Fruit fly (Drosophila melanogaster): ENCODE measurements around the gene RnrL.

Gene RnrL

dm6 chr2L:10321612-10322011 is 6.1 kb downstream of the RnrL start:
- no peak for TF ChIP-seq cnc (optimal IDR thresholded peaks at IDR 0.05)
- TF ChIP-seq CG12768 (GFP tag; optimal IDR thresholded peaks at IDR 0.05) = peak; percentile 97
- TF ChIP-seq CG11617 (GFP tag; optimal IDR thresholded peaks at IDR 0.05) = peak; percentile 36
- TF ChIP-seq cic (GFP tag; optimal IDR thresholded peaks at IDR 0.05) = peak; percentile 90
- no peak for TF ChIP-seq Hr96 (GFP tag; optimal IDR thresholded peaks at IDR 0.05)
- peak; percentile 47 for TF ChIP-seq toe (GFP tag; optimal IDR thresholded peaks at IDR 0.05)
- peak; percentile 99 for TF ChIP-seq kay (GFP tag; ENCODE audit: borderline replicate concordance)
- no peak for TF ChIP-seq CG5204 (GFP tag; optimal IDR thresholded peaks at IDR 0.05)
- TF ChIP-seq CG7101 (tag; optimal IDR thresholded peaks at IDR 0.05) = peak; percentile 25
- no peak for TF ChIP-seq CG7045 (GFP tag; optimal IDR thresholded peaks at IDR 0.05)
- TF ChIP-seq CG33017 (tag; optimal IDR thresholded peaks at IDR 0.05) = peak; percentile 82
- no peak for TF ChIP-seq pad (GFP tag; optimal IDR thresholded peaks at IDR 0.05)
- no peak for TF ChIP-seq Crg-1 (GFP tag; optimal IDR thresholded peaks at IDR 0.05)
- peak; percentile 48 for TF ChIP-seq ovo (GFP tag; optimal IDR thresholded peaks at IDR 0.05)
- TF ChIP-seq tj (GFP tag; optimal IDR thresholded peaks at IDR 0.05) = peak; percentile 45
- peak; percentile 70 for TF ChIP-seq bab1 (GFP tag; optimal IDR thresholded peaks at IDR 0.05)
- TF ChIP-seq Clk (GFP tag; optimal IDR thresholded peaks at IDR 0.05) = no peak
- TF ChIP-seq Mnt (GFP tag; optimal IDR thresholded peaks at IDR 0.05) = peak; percentile 47
- TF ChIP-seq CG1620 (GFP tag; optimal IDR thresholded peaks at IDR 0.05) = no peak
- TF ChIP-seq CG14711 (tag; optimal IDR thresholded peaks at IDR 0.05) = peak; percentile 17

DNA sequence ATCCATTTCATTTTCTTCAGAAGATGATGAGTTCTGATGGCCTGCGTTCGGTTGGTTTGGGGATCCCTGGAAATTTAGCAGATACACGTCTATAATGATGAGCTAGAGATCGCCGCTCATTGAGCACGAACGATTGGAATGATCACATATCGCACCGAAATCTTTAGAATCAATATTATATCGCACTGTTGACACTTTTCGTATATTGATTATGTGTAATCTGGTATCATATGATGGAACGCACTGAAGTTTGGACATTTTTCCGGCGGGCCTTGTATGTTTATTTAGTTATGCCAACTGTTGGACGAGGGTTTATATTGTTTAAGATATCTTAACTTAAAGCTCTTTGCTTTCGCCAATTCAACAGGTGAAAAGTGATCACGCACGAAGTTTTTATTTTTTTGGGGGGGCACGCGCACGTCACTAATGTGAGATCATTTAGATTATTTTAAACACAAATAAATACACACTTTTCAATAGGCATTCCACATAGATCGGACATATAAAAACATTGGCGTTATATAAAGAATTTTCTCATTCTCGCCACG is 6.6 kb downstream of the RnrL start:
- no peak for TF ChIP-seq CG12768 (GFP tag; optimal IDR thresholded peaks at IDR 0.05)
- peak; percentile 6 for TF ChIP-seq CG14711 (tag; optimal IDR thresholded peaks at IDR 0.05)
- no peak for TF ChIP-seq CG5204 (GFP tag; optimal IDR thresholded peaks at IDR 0.05)
- TF ChIP-seq Hr96 (GFP tag; optimal IDR thresholded peaks at IDR 0.05) = no peak
- no peak for TF ChIP-seq CG11617 (GFP tag; optimal IDR thresholded peaks at IDR 0.05)

- TF ChIP-seq kay (GFP tag; ENCODE audit: borderline replicate concordance) = peak; percentile 93
- TF ChIP-seq cic (GFP tag; optimal IDR thresholded peaks at IDR 0.05) = peak; percentile 64
- no peak for TF ChIP-seq Mnt (GFP tag; optimal IDR thresholded peaks at IDR 0.05)
Observed at dm6 chr2L:10320174-10320775, 7.5 kb downstream of the RnrL start.

DNA sequence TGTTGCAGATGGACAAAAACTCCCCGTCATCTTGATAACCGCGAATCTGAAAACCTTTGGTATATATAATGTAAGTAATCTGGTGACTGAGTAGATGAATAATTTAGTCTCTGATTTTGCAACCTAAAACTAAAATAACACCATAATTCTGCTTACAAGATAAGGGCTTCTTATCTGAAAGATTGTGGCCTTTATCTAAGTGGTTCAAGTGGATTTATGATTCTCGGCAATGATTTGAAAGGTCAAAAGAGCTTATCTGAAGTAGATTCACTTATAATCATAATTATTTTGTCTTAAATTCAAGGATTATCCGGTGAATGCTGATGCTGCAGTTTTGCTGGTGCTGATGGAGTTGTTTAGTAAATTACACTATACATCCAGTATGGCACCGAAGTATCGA is 11.9 kb downstream of the RnrL start:
- no peak for TF ChIP-seq CG5204 (GFP tag; optimal IDR thresholded peaks at IDR 0.05)
- TF ChIP-seq kay (GFP tag; ENCODE audit: borderline replicate concordance) = peak; percentile 88

DNA sequence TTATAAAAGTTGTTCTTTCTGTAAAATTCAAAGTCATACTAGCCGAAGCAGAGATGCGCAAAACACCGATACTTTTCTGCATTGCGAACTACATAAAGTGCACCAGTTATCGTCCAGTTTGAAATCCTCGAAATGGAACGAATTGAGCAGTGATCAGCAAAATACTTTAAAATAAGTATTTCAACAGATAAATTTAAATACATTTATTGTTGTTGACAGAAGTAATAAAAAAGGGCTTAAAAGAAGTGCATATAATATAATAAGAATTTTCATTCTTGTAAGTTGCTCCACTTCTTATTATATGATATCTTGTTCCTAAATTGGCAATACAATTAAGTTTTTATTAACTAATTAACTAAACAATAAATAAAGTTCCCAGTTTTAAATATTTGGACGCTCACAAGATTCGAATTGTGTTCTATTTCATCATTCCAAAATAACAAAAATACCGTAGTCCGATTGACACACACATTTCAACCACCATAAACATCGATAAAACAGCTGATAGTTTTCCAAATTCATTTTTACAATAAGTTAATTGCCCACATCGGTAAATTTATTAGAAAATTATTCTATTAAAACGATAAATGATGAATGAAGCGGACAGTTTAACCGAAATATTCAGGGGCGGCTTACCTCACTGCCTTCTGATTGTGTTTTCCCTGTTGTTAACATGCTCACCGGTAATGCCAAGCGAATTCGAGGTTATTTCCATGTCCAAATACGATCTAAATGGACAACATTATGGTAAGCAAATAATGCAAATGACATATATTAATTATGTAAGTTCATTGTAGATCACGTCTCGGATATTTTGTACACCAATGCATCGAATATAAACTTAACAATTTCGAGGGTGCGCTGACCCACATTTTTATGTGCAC is 13.2 kb downstream of the RnrL start, which contains the start of the genes Usp14 and CG4972:
Usp14 (minus strand) TSS at position 70 of the 884 bp plus-strand sequence.
CG4972 (plus strand) TSS at position 466 of the 884 bp plus-strand sequence.
- TF ChIP-seq CG7101 (tag; optimal IDR thresholded peaks at IDR 0.05) (no peak), bab1 (GFP tag; optimal IDR thresholded peaks at IDR 0.05) (no peak), CG1620 (GFP tag; optimal IDR thresholded peaks at IDR 0.05) (peak; percentile 37), Crg-1 (GFP tag; optimal IDR thresholded peaks at IDR 0.05) (no peak), ovo (GFP tag; optimal IDR thresholded peaks at IDR 0.05) (no peak), CG11617 (GFP tag; optimal IDR thresholded peaks at IDR 0.05) (peak; percentile 19), kay (GFP tag; ENCODE audit: borderline replicate concordance) (peak; percentile 74), CG5204 (GFP tag; optimal IDR thresholded peaks at IDR 0.05) (no peak), Mnt (GFP tag; optimal IDR thresholded peaks at IDR 0.05) (no peak), CG12768 (GFP tag; optimal IDR thresholded peaks at IDR 0.05) (no peak), pad (GFP tag; optimal IDR thresholded peaks at IDR 0.05) (no peak), Hr96 (GFP tag; optimal IDR thresholded peaks at IDR 0.05) (no peak), cnc (optimal IDR thresholded peaks at IDR 0.05) (no peak), CG7045 (GFP tag; optimal IDR thresholded peaks at IDR 0.05) (no peak), CG33017 (tag; optimal IDR thresholded peaks at IDR 0.05) (no peak), toe (GFP tag; optimal IDR thresholded peaks at IDR 0.05) (no peak), CG14711 (tag; optimal IDR thresholded peaks at IDR 0.05) (no peak), Clk (GFP tag; optimal IDR thresholded peaks at IDR 0.05) (no peak), tj (GFP tag; optimal IDR thresholded peaks at IDR 0.05) (peak; percentile 5), cic (GFP tag; optimal IDR thresholded peaks at IDR 0.05) (no peak)

dm6 chr2L:10311822-10312221 is 15.9 kb downstream of the RnrL start:
- TF ChIP-seq CG5204 (GFP tag; optimal IDR thresholded peaks at IDR 0.05) = no peak
- TF ChIP-seq bab1 (GFP tag; optimal IDR thresholded peaks at IDR 0.05) = peak; percentile 32
- TF ChIP-seq Hr96 (GFP tag; optimal IDR thresholded peaks at IDR 0.05) = no peak
- TF ChIP-seq CG11617 (GFP tag; optimal IDR thresholded peaks at IDR 0.05) = no peak
- TF ChIP-seq ovo (GFP tag; optimal IDR thresholded peaks at IDR 0.05) = no peak
- no peak for TF ChIP-seq CG14711 (tag; optimal IDR thresholded peaks at IDR 0.05)
- TF ChIP-seq Mnt (GFP tag; optimal IDR thresholded peaks at IDR 0.05) = peak; percentile 39
- TF ChIP-seq Crg-1 (GFP tag; optimal IDR thresholded peaks at IDR 0.05) = no peak
- no peak for TF ChIP-seq kay (GFP tag; ENCODE audit: borderline replicate concordance)
- no peak for TF ChIP-seq CG12768 (GFP tag; optimal IDR thresholded peaks at IDR 0.05)
- TF ChIP-seq cnc (optimal IDR thresholded peaks at IDR 0.05) = no peak
